Fruit fly (Drosophila melanogaster) whole organism, prepupa: ENCODE data around the gene CG14286.

Experiments
- CG15336 ChIP-seq: fragments of 200-800 bp; sonication (Bioruptor generic); IDR thresholded peaks from 2 replicates; pipeline ENCODE4 v1.3.6; 2022; ENCODE audit warnings: missing biosample characterization, missing genetic modification characterization
- CG1621 ChIP-seq: fragments of 200-800 bp; sonication (Bioruptor generic); optimal IDR thresholded peaks from 3 replicates; lab custom pipeline; 2018; ENCODE audit warnings: missing biosample characterization, mild to moderate bottlenecking, missing genetic modification characterization
- Eip75B ChIP-seq: fragments of 200-800 bp; sonication (Bioruptor generic); optimal IDR thresholded peaks from 3 replicates; lab custom pipeline; 2016; ENCODE audit warnings: missing biosample characterization, missing genetic modification characterization
- Hr38 ChIP-seq: sonication (Bioruptor generic); optimal IDR thresholded peaks from 2 replicates; lab custom pipeline; 2016; ENCODE audit warnings: missing biosample characterization, missing genetic modification characterization
- Sox15 ChIP-seq: fragments of 200-800 bp; sonication (Bioruptor generic); optimal IDR thresholded peaks from 3 replicates; lab custom pipeline; 2016; ENCODE audit warnings: missing biosample characterization, missing genetic modification characterization
- dac ChIP-seq: fragments of 200-800 bp; sonication (Bioruptor generic); optimal IDR thresholded peaks from 2 replicates; lab custom pipeline; 2017; ENCODE audit warnings: missing biosample characterization, mild to moderate bottlenecking, missing genetic modification characterization
- esn ChIP-seq: fragments of 200-800 bp; sonication (Bioruptor generic); optimal IDR thresholded peaks from 2 replicates; lab custom pipeline; 2016; ENCODE audit warnings: missing biosample characterization, mild to moderate bottlenecking, missing genetic modification characterization, moderate library complexity
- fd59A ChIP-seq: fragments of 200-800 bp; sonication (Bioruptor generic); optimal IDR thresholded peaks from 2 replicates; lab custom pipeline; 2017; ENCODE audit warnings: missing biosample characterization, mild to moderate bottlenecking, missing genetic modification characterization, missing genetic modification reagents
- net ChIP-seq: fragments of 200-800 bp; sonication (Bioruptor generic); optimal IDR thresholded peaks from 3 replicates; lab custom pipeline; 2016; ENCODE audit warnings: missing biosample characterization, missing genetic modification characterization
- spab ChIP-seq: fragments of 200-800 bp; sonication (Bioruptor generic); optimal IDR thresholded peaks from 2 replicates; lab custom pipeline; 2017; ENCODE audit warnings: missing biosample characterization, mild to moderate bottlenecking, missing genetic modification characterization, missing genetic modification reagents

DNA sequence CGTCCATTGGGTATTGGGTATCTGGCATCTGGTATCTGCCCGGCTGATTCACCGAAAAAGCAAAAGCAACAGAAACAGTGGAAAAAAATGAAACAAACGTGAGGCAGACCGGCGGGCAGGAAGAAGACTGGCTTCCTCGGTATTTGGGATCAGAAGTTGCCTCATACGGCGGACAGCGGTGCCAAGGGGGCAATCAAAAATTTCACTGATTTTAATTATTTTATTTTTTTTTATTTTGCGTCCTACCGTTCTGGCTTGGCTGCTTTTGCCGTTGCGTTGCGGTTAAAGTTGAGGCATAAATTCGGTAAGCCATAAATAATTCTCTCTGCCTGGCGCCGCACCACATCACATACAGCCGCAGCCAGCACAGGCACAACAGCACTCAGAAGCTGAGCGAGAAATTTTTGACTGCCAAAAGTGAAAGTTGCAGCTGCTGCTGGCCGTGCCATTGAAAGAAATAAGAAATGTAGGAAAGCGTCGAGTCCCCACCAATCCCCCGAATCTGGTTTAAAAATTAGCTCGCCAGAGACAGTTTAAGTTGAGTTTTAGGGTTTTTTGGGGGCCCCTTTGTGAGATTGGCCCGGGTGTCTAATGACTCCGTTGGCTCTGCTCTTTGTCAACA is 12.7 kb downstream of the CG14286 start:
- TF ChIP-seq fd59A (GFP tag; lab: Kevin White, UChicago) (no peak), CG1621 (tag; lab: Kevin White, UChicago) (no peak), Sox15 (GFP tag; lab: Kevin White, UChicago) (no peak), net (GFP tag; lab: Kevin White, UChicago) (no peak), Eip75B (GFP tag; lab: Kevin White, UChicago) (no peak), CG15336 (GFP tag; lab: Robert Waterston, UW) (no peak), esn (GFP tag; lab: Kevin White, UChicago) (no peak), dac (GFP tag; lab: Kevin White, UChicago) (no peak), spab (GFP tag; lab: Kevin White, UChicago) (no peak), Hr38 (no peak)
